Fruit fly (Drosophila melanogaster): ENCODE data around the gene obe.

dm6 chr3R:15446149-15446548 lies 39.7 kb upstream of the obe start:
- TF ChIP-seq CTCF (optimal IDR thresholded peaks at IDR 0.05) (no peak), CG8478 (optimal IDR thresholded peaks at IDR 0.05) (no peak)

All from S2 (cell line).